Fruit fly (Drosophila melanogaster) whole organism, embryonic: ENCODE results near the gene eIF1.

Source experiments
- B-H1 ChIP-seq: fragments of 200-800 bp; sonication (Bioruptor generic); IDR thresholded peaks from 3 replicates; pipeline ENCODE4 v1.3.6; 2022; ENCODE audit warnings: missing biosample characterization, missing genetic modification characterization
- CG10543 ChIP-seq: fragments of 200-800 bp; sonication (Bioruptor generic); optimal IDR thresholded peaks from 3 replicates; lab custom pipeline; 2017; ENCODE audit warnings: missing biosample characterization, mild to moderate bottlenecking, missing genetic modification characterization, moderate library complexity
- CG11504 ChIP-seq: fragments of 200-800 bp; sonication (Bioruptor generic); optimal IDR thresholded peaks from 3 replicates; lab custom pipeline; 2019; ENCODE audit warnings: missing biosample characterization, mild to moderate bottlenecking, missing genetic modification characterization, moderate library complexity
- CG1233 ChIP-seq: fragments of 200-800 bp; sonication (Bioruptor generic); optimal IDR thresholded peaks from 4 replicates; lab custom pipeline; 2018; ENCODE audit warnings: missing biosample characterization, mild to moderate bottlenecking, missing genetic modification characterization
- CG13296 ChIP-seq: fragments of 200-800 bp; sonication (Bioruptor generic); optimal IDR thresholded peaks from 3 replicates; lab custom pipeline; 2018; ENCODE audit warnings: missing biosample characterization, mild to moderate bottlenecking, missing genetic modification characterization
- CG13424 ChIP-seq: fragments of 200-800 bp; sonication (Bioruptor generic); optimal IDR thresholded peaks from 2 replicates; lab custom pipeline; 2019; ENCODE audit warnings: missing biosample characterization, mild to moderate bottlenecking, missing genetic modification characterization, moderate library complexity
- CG15011 ChIP-seq: fragments of 200-800 bp; sonication (Bioruptor generic); optimal IDR thresholded peaks from 3 replicates; lab custom pipeline; 2018; ENCODE audit warnings: missing biosample characterization, mild to moderate bottlenecking, missing genetic modification characterization
- CG16815 ChIP-seq: fragments of 200-800 bp; sonication (Bioruptor generic); optimal IDR thresholded peaks from 3 replicates; lab custom pipeline; 2017; ENCODE audit warnings: missing biosample characterization, mild to moderate bottlenecking, missing genetic modification characterization
- CG18262 ChIP-seq: fragments of 200-800 bp; optimal IDR thresholded peaks from 3 replicates; lab custom pipeline; 2019; ENCODE audit warnings: missing biosample characterization, mild to moderate bottlenecking, missing genetic modification characterization, moderate library complexity
- CG2875 ChIP-seq: fragments of 200-800 bp; sonication (Bioruptor generic); optimal IDR thresholded peaks from 2 replicates; lab custom pipeline; 2017; ENCODE audit warnings: missing biosample characterization, mild to moderate bottlenecking, missing genetic modification characterization, missing genetic modification reagents
- CG31388 ChIP-seq: fragments of 200-800 bp; sonication (Bioruptor generic); optimal IDR thresholded peaks from 2 replicates; lab custom pipeline; 2016; ENCODE audit warnings: missing biosample characterization, missing genetic modification characterization
- CG33213 ChIP-seq: fragments of 200-800 bp; sonication (Bioruptor generic); optimal IDR thresholded peaks from 3 replicates; lab custom pipeline; 2016; ENCODE audit warnings: missing biosample characterization, missing genetic modification characterization
- CG42726 ChIP-seq: fragments of 200-800 bp; sonication (Bioruptor generic); IDR thresholded peaks from 2 replicates; pipeline ENCODE4 v1.3.6; 2022; ENCODE audit warnings: missing biosample characterization, missing genetic modification characterization; ENCODE audit not compliant: partially characterized antibody
- CG4707 ChIP-seq: fragments of 200-800 bp; sonication (Bioruptor generic); optimal IDR thresholded peaks from 2 replicates; lab custom pipeline; 2018; ENCODE audit warnings: missing biosample characterization, mild to moderate bottlenecking, missing genetic modification characterization, moderate library complexity
- CG6272 ChIP-seq: fragments of 200-800 bp; sonication (Bioruptor generic); IDR thresholded peaks from 2 replicates; pipeline ENCODE4 v1.3.6; 2022; ENCODE audit warnings: missing biosample characterization, missing genetic modification characterization
- CG7357 ChIP-seq: fragments of 200-800 bp; sonication (Bioruptor generic); IDR thresholded peaks from 3 replicates; pipeline ENCODE4 v1.3.6; 2022; ENCODE audit warnings: missing biosample characterization, missing genetic modification characterization
- CG7372 ChIP-seq: fragments of 200-800 bp; sonication (Bioruptor generic); IDR thresholded peaks from 2 replicates; pipeline ENCODE4 v1.3.6; 2022; ENCODE audit warnings: missing biosample characterization, missing genetic modification characterization
- CG7745 ChIP-seq: fragments of 200-800 bp; sonication (Bioruptor generic); optimal IDR thresholded peaks from 2 replicates; lab custom pipeline; 2018; ENCODE audit warnings: missing biosample characterization, mild to moderate bottlenecking, missing genetic modification characterization, moderate library complexity
- CG7987 ChIP-seq: fragments of 200-800 bp; sonication (Bioruptor generic); optimal IDR thresholded peaks from 2 replicates; lab custom pipeline; 2018; ENCODE audit warnings: missing biosample characterization, mild to moderate bottlenecking, missing genetic modification characterization, moderate library complexity
- CG9215 ChIP-seq: fragments of 200-800 bp; sonication (Bioruptor generic); IDR thresholded peaks from 2 replicates; pipeline ENCODE4 v1.3.6; 2022; ENCODE audit warnings: missing biosample characterization, missing genetic modification characterization
- CG9727 ChIP-seq: fragments of 200-800 bp; sonication (Bioruptor generic); optimal IDR thresholded peaks from 3 replicates; lab custom pipeline; 2017; ENCODE audit warnings: missing biosample characterization, mild to moderate bottlenecking, missing genetic modification characterization
- CkIIα-i1 ChIP-seq: fragments of 200-800 bp; sonication (Bioruptor generic); IDR thresholded peaks from 2 replicates; pipeline ENCODE4 v1.3.6; 2022; ENCODE audit warnings: missing biosample characterization, missing genetic modification characterization
- D ChIP-seq, 2 experiments: fragments of 200-800 bp in 1 of 2; fragments of >200 bp in 1 of 2; sonication (Bioruptor generic) in 1 of 2; optimal IDR thresholded peaks; 2 replicates in 1 of 2; 3 replicates in 1 of 2; lab custom pipeline; 2017; ENCODE audit warnings: mild to moderate bottlenecking in 1 of 2, missing biosample characterization in 1 of 2, missing genetic modification characterization in 1 of 2, missing genetic modification reagents in 1 of 2
- Dad ChIP-seq: fragments of 200-800 bp; sonication (Bioruptor generic); optimal IDR thresholded peaks from 3 replicates; lab custom pipeline; 2016; ENCODE audit warnings: missing biosample characterization, missing genetic modification characterization
- Dfd ChIP-seq, 2 experiments: fragments of >200 bp; optimal IDR thresholded peaks; 2 replicates each; lab custom pipeline; 2017; ENCODE audit warnings: missing biosample characterization in 2 of 2, missing genetic modification characterization in 2 of 2
- E2f1 ChIP-seq: fragments of 200-800 bp; sonication (Bioruptor generic); IDR thresholded peaks from 2 replicates; pipeline ENCODE4 v1.3.6; 2022; ENCODE audit warnings: missing biosample characterization, missing genetic modification characterization
- HLHmδ ChIP-seq: fragments of 200-800 bp; sonication (Bioruptor generic); optimal IDR thresholded peaks from 2 replicates; lab custom pipeline; 2018; ENCODE audit warnings: missing biosample characterization, mild to moderate bottlenecking, missing genetic modification characterization, moderate library complexity
- HmgZ ChIP-seq: fragments of 200-800 bp; sonication (Bioruptor generic); optimal IDR thresholded peaks from 2 replicates; lab custom pipeline; 2018; ENCODE audit warnings: missing biosample characterization, mild to moderate bottlenecking, missing genetic modification characterization
- Hmx ChIP-seq: fragments of 200-800 bp; sonication (Bioruptor generic); optimal IDR thresholded peaks from 2 replicates; lab custom pipeline; 2016; ENCODE audit warnings: missing biosample characterization, missing genetic modification characterization
- Hr3 ChIP-seq: fragments of 200-800 bp; sonication (Bioruptor generic); optimal IDR thresholded peaks from 3 replicates; lab custom pipeline; 2016; ENCODE audit warnings: missing biosample characterization, missing genetic modification characterization
- Hr78 ChIP-seq, 2 experiments: fragments of 200-800 bp in 1 of 2; fragments of >200 bp in 1 of 2; sonication (Bioruptor generic) in 1 of 2; optimal IDR thresholded peaks; 2 replicates each; lab custom pipeline; 2017 to 2019; ENCODE audit warnings: missing biosample characterization in 2 of 2, missing genetic modification characterization in 2 of 2, mild to moderate bottlenecking in 1 of 2, moderate library complexity in 1 of 2
- Lpt ChIP-seq: fragments of >200 bp; optimal IDR thresholded peaks from 2 replicates; lab custom pipeline; 2018; ENCODE audit warnings: missing biosample characterization, missing genetic modification characterization
- Med ChIP-seq: fragments of 200-800 bp; sonication (Bioruptor generic); peaks from one replicate; lab custom pipeline; 2016; ENCODE audit warnings: missing biosample characterization, missing genetic modification characterization, mild to moderate bottlenecking, inconsistent platforms, moderate library complexity
- Nf-YB ChIP-seq: fragments of 200-800 bp; sonication (Bioruptor generic); optimal IDR thresholded peaks from 3 replicates; lab custom pipeline; 2019; ENCODE audit warnings: missing biosample characterization, mild to moderate bottlenecking, missing genetic modification characterization, moderate library complexity
- Rx ChIP-seq: fragments of 200-800 bp; sonication (Bioruptor generic); IDR thresholded peaks from 2 replicates; pipeline ENCODE4 v1.3.6; 2022; ENCODE audit warnings: missing biosample characterization, missing genetic modification characterization
- Vsx1 ChIP-seq: fragments of 200-800 bp; sonication (Bioruptor generic); optimal IDR thresholded peaks from 2 replicates; lab custom pipeline; 2017; ENCODE audit warnings: missing biosample characterization, mild to moderate bottlenecking, missing genetic modification characterization, missing genetic modification reagents
- YL-1 ChIP-seq: fragments of 200-800 bp; sonication (Bioruptor generic); optimal IDR thresholded peaks from 3 replicates; lab custom pipeline; 2017; ENCODE audit warnings: missing biosample characterization, mild to moderate bottlenecking, missing genetic modification characterization
- crol ChIP-seq: fragments of 200-800 bp; sonication (Bioruptor generic); IDR thresholded peaks from 2 replicates; pipeline ENCODE4 v1.3.6; 2022; ENCODE audit warnings: missing biosample characterization, missing genetic modification characterization
- da ChIP-seq: fragments of 200-800 bp; sonication (Bioruptor generic); optimal IDR thresholded peaks from 2 replicates; lab custom pipeline; 2016; ENCODE audit warnings: missing biosample characterization, missing genetic modification characterization
- en ChIP-seq: fragments of 200-800 bp; sonication (Bioruptor generic); optimal IDR thresholded peaks from 2 replicates; lab custom pipeline; 2016; ENCODE audit warnings: missing biosample characterization, missing genetic modification characterization
- gce ChIP-seq: fragments of 200-800 bp; sonication (Bioruptor generic); IDR thresholded peaks from 3 replicates; pipeline ENCODE4 v1.3.6; 2022; ENCODE audit warnings: missing biosample characterization, missing genetic modification characterization
- insv ChIP-seq, 2 experiments: fragments of 200-800 bp; sonication (Bioruptor generic); optimal IDR thresholded peaks; 3 replicates each; lab custom pipeline; 2016 to 2018; ENCODE audit warnings: missing biosample characterization in 2 of 2, missing genetic modification characterization in 2 of 2
- lmd ChIP-seq: fragments of 200-800 bp; sonication (Bioruptor generic); IDR thresholded peaks from 2 replicates; pipeline ENCODE4 v1.3.6; 2022; ENCODE audit warnings: missing biosample characterization, missing genetic modification characterization
- lola ChIP-seq, 3 experiments: fragments of >200 bp in 2 of 3; fragments of 200-800 bp in 1 of 3; sonication (Bioruptor generic) in 1 of 3; optimal IDR thresholded peaks; 2 replicates each; lab custom pipeline; 2017 to 2019; ENCODE audit warnings: missing biosample characterization in 3 of 3, missing genetic modification characterization in 3 of 3, mild to moderate bottlenecking in 1 of 3, moderate library complexity in 1 of 3
- rib ChIP-seq: fragments of 200-800 bp; sonication (Bioruptor generic); IDR thresholded peaks from 2 replicates; pipeline ENCODE4 v1.3.6; 2022; ENCODE audit warnings: missing biosample characterization, missing genetic modification characterization
- seq ChIP-seq: fragments of 200-800 bp; sonication (Bioruptor generic); IDR thresholded peaks from 2 replicates; pipeline ENCODE4 v1.3.6; 2022; ENCODE audit warnings: missing biosample characterization, missing genetic modification characterization
- sim ChIP-seq: fragments of 200-800 bp; sonication (Bioruptor generic); IDR thresholded peaks from 2 replicates; pipeline ENCODE4 v1.3.6; 2022; ENCODE audit warnings: missing biosample characterization, missing genetic modification characterization
- so ChIP-seq: fragments of 200-800 bp; sonication (Bioruptor generic); IDR thresholded peaks from 3 replicates; pipeline ENCODE4 v1.3.6; 2022; ENCODE audit warnings: missing biosample characterization, missing genetic modification characterization
- sqz ChIP-seq: fragments of 200-800 bp; sonication (Bioruptor generic); optimal IDR thresholded peaks from 3 replicates; lab custom pipeline; 2018; ENCODE audit warnings: missing biosample characterization, mild to moderate bottlenecking, missing genetic modification characterization
- vfl ChIP-seq: fragments of 200-800 bp; sonication (Bioruptor generic); optimal IDR thresholded peaks from 2 replicates; lab custom pipeline; 2016; ENCODE audit warnings: missing biosample characterization, missing genetic modification characterization

Gene eIF1

DNA sequence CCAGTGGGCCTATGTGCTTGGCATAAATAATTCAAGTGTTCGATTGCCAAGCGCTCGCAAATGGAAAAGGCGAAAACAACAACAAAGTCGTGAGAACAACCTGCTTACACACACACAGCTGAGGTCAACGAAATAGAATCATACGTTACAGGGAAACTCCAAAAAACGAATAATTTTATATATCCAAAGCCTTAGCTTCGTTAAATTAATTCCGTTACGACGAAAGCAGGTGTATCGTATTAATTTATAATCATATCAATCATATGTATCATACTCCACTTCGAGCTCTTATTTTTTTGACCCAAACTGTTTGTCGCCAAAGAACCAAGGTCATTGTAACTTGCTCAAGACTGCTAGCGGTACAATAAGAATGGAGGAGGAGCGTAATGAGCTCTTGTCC lies 43.7 kb upstream of the eIF1 start (continued):
- TF ChIP-seq da (GFP tag; lab: Kevin White, UChicago), result no peak
- peak; percentile 80 for TF ChIP-seq CG9727 (GFP tag; lab: Kevin White, UChicago)
- TF ChIP-seq CG33213 (GFP tag; lab: Kevin White, UChicago), result peak; percentile 80
- peak; percentile 63 for TF ChIP-seq CG4707
- peak; percentile 70; the same call in 2 of the 3 replicates for TF ChIP-seq so (GFP tag; lab: Robert Waterston, UW)
- TF ChIP-seq Lpt (GFP tag; lab: Kevin White, UChicago), result no peak
- peak; percentile 69 for TF ChIP-seq Nf-YB (GFP tag; lab: Kevin White, UChicago)
- no peak for TF ChIP-seq HLHmδ (GFP tag; lab: Kevin White, UChicago)
- TF ChIP-seq CG13424 (tag; lab: Kevin White, UChicago), result peak; percentile 81
- TF ChIP-seq CG18262 (tag; lab: Kevin White, UChicago), result peak; percentile 89
- 0 out of 2 replicates have a peak, but pooled peaks have one; percentile 40 for TF ChIP-seq rib (GFP tag; lab: Robert Waterston, UW)
- TF ChIP-seq en (GFP tag; lab: Kevin White, UChicago), result peak; percentile 79
- TF ChIP-seq E2f1, result peak; percentile 91
- peak; percentile 81 for TF ChIP-seq CG9215 (GFP tag; lab: Robert Waterston, UW)
- no peak for TF ChIP-seq CkIIα-i1 (GFP tag; lab: Robert Waterston, UW)
- TF ChIP-seq CG31388 (GFP tag; lab: Kevin White, UChicago), result peak; percentile 44
- TF ChIP-seq YL-1, result peak; percentile 42
- TF ChIP-seq CG7372 (GFP tag; lab: Robert Waterston, UW), result peak; percentile 81
- TF ChIP-seq D (optimal IDR thresholded peaks at IDR 0.05; lab: Kevin White, UChicago), result no peak
- TF ChIP-seq D (GFP tag; optimal IDR thresholded peaks at IDR 0.05; lab: Kevin White, UChicago), result peak; percentile 82
- peak; percentile 91 for TF ChIP-seq CG13296 (GFP tag; lab: Kevin White, UChicago)
- TF ChIP-seq CG7745 (tag; lab: Kevin White, UChicago), result no peak
- no peak for TF ChIP-seq Dfd (GFP tag; optimal IDR thresholded peaks at IDR 0.05; lab: Kevin White, UChicago)
- peak; percentile 78 for TF ChIP-seq CG7357 (GFP tag; lab: Robert Waterston, UW)
- TF ChIP-seq CG42726, result no peak
- TF ChIP-seq HmgZ (tag; lab: Kevin White, UChicago), result peak; percentile 85
- TF ChIP-seq lmd (GFP tag; lab: Robert Waterston, UW), result peak; percentile 90
- peak; percentile 57 for TF ChIP-seq CG16815 (GFP tag; lab: Kevin White, UChicago)
- peak; percentile 78 for TF ChIP-seq sim (GFP tag; lab: Robert Waterston, UW)
- TF ChIP-seq CG10543 (GFP tag; lab: Kevin White, UChicago), result peak; percentile 26
- no peak for TF ChIP-seq crol (GFP tag; lab: Robert Waterston, UW)
- TF ChIP-seq lola (GFP tag; optimal IDR thresholded peaks at IDR 0.05; lab: Kevin White, UChicago), result peak in 1 of 3 experiments; percentile 80
- no peak for TF ChIP-seq CG11504 (tag; lab: Kevin White, UChicago)
- peak; percentile 90 for TF ChIP-seq B-H1 (GFP tag; lab: Robert Waterston, UW)
- peak; percentile 70 for TF ChIP-seq Rx
- peak; percentile 82 for TF ChIP-seq seq (GFP tag; lab: Robert Waterston, UW)
- peak; percentile 83 for TF ChIP-seq CG2875 (GFP tag; lab: Kevin White, UChicago)
- peak; percentile 97 for TF ChIP-seq Med
- no peak for TF ChIP-seq insv (GFP tag; optimal IDR thresholded peaks at IDR 0.05; lab: Kevin White, UChicago)
- TF ChIP-seq gce (GFP tag; lab: Robert Waterston, UW), result peak; percentile 85
- TF ChIP-seq sqz, result no peak
- peak; percentile 80 for TF ChIP-seq vfl
- TF ChIP-seq Hr3, result peak; percentile 62
- TF ChIP-seq CG1233 (GFP tag; lab: Kevin White, UChicago), result peak; percentile 89
- TF ChIP-seq Dad (GFP tag; lab: Kevin White, UChicago), result peak; percentile 78
- peak; percentile 81 for TF ChIP-seq CG15011 (GFP tag; lab: Kevin White, UChicago)
- no peak for TF ChIP-seq Hmx (GFP tag; lab: Kevin White, UChicago)
- TF ChIP-seq CG7987 (GFP tag; lab: Kevin White, UChicago), result peak; percentile 78
- no peak for TF ChIP-seq Vsx1 (GFP tag; lab: Kevin White, UChicago)
- TF ChIP-seq Hr78 (GFP tag; optimal IDR thresholded peaks at IDR 0.05; lab: Kevin White, UChicago), result no peak
- TF ChIP-seq CG6272 (GFP tag; lab: Robert Waterston, UW), result peak; percentile 75
